Worm (Caenorhabditis elegans) whole organism, L1 larva: Measurements from ENCODE around the gene ZK1098.6.

Source experiments
- C16A3.4 ChIP-seq: fragments of 150-350 bp; optimal IDR thresholded peaks from 2 replicates; lab custom pipeline; 2014; ENCODE audit warnings: missing biosample characterization, missing genetic modification characterization
- Y116A8C.19 ChIP-seq: sonication (generic microtip); optimal IDR thresholded peaks from 2 replicates; lab custom pipeline; 2016; ENCODE audit warnings: missing compliant biosample characterization, missing genetic modification characterization, borderline replicate concordance
- alr-1 ChIP-seq: fragments of 200-800 bp; sonication (Bioruptor generic); optimal IDR thresholded peaks from 2 replicates; lab custom pipeline; 2018; ENCODE audit warnings: borderline replicate concordance, mild to moderate bottlenecking, missing genetic modification characterization, missing compliant biosample characterization
- aly-2 ChIP-seq: fragments of 150-350 bp; optimal IDR thresholded peaks from 2 replicates; lab custom pipeline; 2014; ENCODE audit warnings: missing biosample characterization, missing genetic modification characterization
- ceh-8 ChIP-seq: fragments of 200-800 bp; sonication (Bioruptor generic); optimal IDR thresholded peaks from 2 replicates; lab custom pipeline; 2018; ENCODE audit warnings: mild to moderate bottlenecking, missing genetic modification characterization, moderate library complexity, missing compliant biosample characterization
- ceh-82 ChIP-seq, 3 experiments: fragments of 150-350 bp in 1 of 3; sonication (generic microtip) in 2 of 3; optimal IDR thresholded peaks; 2 replicates each; lab custom pipeline; 2014 to 2017; ENCODE audit warnings: missing biosample characterization in 3 of 3, missing genetic modification characterization in 3 of 3
- ceh-88 ChIP-seq: fragments of 200-800 bp; sonication (Bioruptor generic); IDR thresholded peaks from 2 replicates; pipeline ENCODE4 v1.3.6; 2022; ENCODE audit warnings: missing genetic modification characterization, missing compliant biosample characterization
- ceh-90 ChIP-seq: sonication (generic microtip); optimal IDR thresholded peaks from 2 replicates; lab custom pipeline; 2016; ENCODE audit warnings: missing genetic modification characterization, missing compliant biosample characterization
- ces-1 ChIP-seq: fragments of 150-350 bp; optimal IDR thresholded peaks from 2 replicates; lab custom pipeline; 2014; ENCODE audit warnings: missing biosample characterization, missing genetic modification reagents, missing genetic modification characterization
- dsc-1 ChIP-seq: sonication (generic microtip); optimal IDR thresholded peaks from 2 replicates; lab custom pipeline; 2016; ENCODE audit warnings: mild to moderate bottlenecking, missing genetic modification characterization, missing compliant biosample characterization
- efl-1 ChIP-seq, 4 experiments: fragments of 150-350 bp; optimal IDR thresholded peaks in 3 of 4; peaks in 1 of 4; 1 replicate in 1 of 4; 2 replicates in 3 of 4; lab custom pipeline; 2014; ENCODE audit warnings: missing biosample characterization in 2 of 4, missing genetic modification characterization in 2 of 4, missing genetic modification reagents in 2 of 4
- ets-5 ChIP-seq: fragments of 200-800 bp; sonication (Bioruptor generic); IDR thresholded peaks from 2 replicates; pipeline ENCODE4 v1.3.6; 2022; ENCODE audit warnings: missing genetic modification characterization, missing compliant biosample characterization
- fkh-4 ChIP-seq: sonication (generic microtip); optimal IDR thresholded peaks from 2 replicates; lab custom pipeline; 2016; ENCODE audit warnings: missing compliant biosample characterization, missing genetic modification characterization, borderline replicate concordance
- fos-1 ChIP-seq: fragments of 150-350 bp; optimal IDR thresholded peaks from 2 replicates; lab custom pipeline; 2014; ENCODE audit warnings: missing biosample characterization, missing genetic modification characterization
- hlh-17 ChIP-seq: fragments of 200-800 bp; sonication (Bioruptor generic); optimal IDR thresholded peaks from 2 replicates; lab custom pipeline; 2018; ENCODE audit warnings: missing genetic modification characterization, mild to moderate bottlenecking, missing compliant biosample characterization, moderate library complexity, borderline replicate concordance
- irx-1 ChIP-seq: sonication (generic microtip); optimal IDR thresholded peaks from 2 replicates; lab custom pipeline; 2016; ENCODE audit warnings: missing genetic modification characterization, missing compliant biosample characterization
- jun-1 ChIP-seq: fragments of 150-350 bp; optimal IDR thresholded peaks from 2 replicates; lab custom pipeline; 2014; ENCODE audit warnings: missing biosample characterization, missing genetic modification reagents, missing genetic modification characterization
- lin-13 ChIP-seq: fragments of 150-350 bp; optimal IDR thresholded peaks from 2 replicates; lab custom pipeline; 2014; ENCODE audit warnings: missing biosample characterization, missing genetic modification reagents, missing genetic modification characterization
- lin-14 ChIP-seq: fragments of 200-800 bp; sonication (Bioruptor generic); optimal IDR thresholded peaks from 2 replicates; lab custom pipeline; 2018; ENCODE audit warnings: mild to moderate bottlenecking, missing genetic modification characterization, moderate library complexity, missing compliant biosample characterization
- lin-35 ChIP-seq, 2 experiments: fragments of 150-350 bp; optimal IDR thresholded peaks; 2 replicates each; lab custom pipeline; 2014; ENCODE audit warnings: missing biosample characterization in 2 of 2, missing genetic modification characterization in 2 of 2, missing genetic modification reagents in 2 of 2
- lin-39 ChIP-seq: fragments of 150-350 bp; optimal IDR thresholded peaks from 2 replicates; lab custom pipeline; 2014; ENCODE audit warnings: missing biosample characterization, missing genetic modification reagents, missing genetic modification characterization
- lir-3 ChIP-seq: sonication (generic microtip); optimal IDR thresholded peaks from 2 replicates; lab custom pipeline; 2016; ENCODE audit warnings: mild to moderate bottlenecking, missing genetic modification characterization, moderate library complexity, missing compliant biosample characterization; ENCODE audit not compliant: poor library complexity
- mdl-1 ChIP-seq, 2 experiments: fragments of 150-350 bp; optimal IDR thresholded peaks; 2 replicates each; lab custom pipeline; 2014 to 2017; ENCODE audit warnings: missing biosample characterization in 2 of 2, missing genetic modification characterization in 2 of 2, inconsistent platforms in 1 of 2
- nhr-11 ChIP-seq: fragments of 150-350 bp; optimal IDR thresholded peaks from 2 replicates; lab custom pipeline; 2014; ENCODE audit warnings: missing biosample characterization, missing genetic modification characterization
- nhr-19 ChIP-seq: fragments of 200-800 bp; sonication (Bioruptor generic); conservative IDR thresholded peaks from 2 replicates; pipeline ENCODE4 v1.3.6; 2022; ENCODE audit warnings: missing genetic modification characterization, missing compliant biosample characterization
- nhr-47 ChIP-seq: sonication (generic microtip); optimal IDR thresholded peaks from 2 replicates; lab custom pipeline; 2016; ENCODE audit warnings: mild to moderate bottlenecking, missing genetic modification characterization, moderate library complexity, missing compliant biosample characterization
- nhr-71 ChIP-seq: sonication (generic microtip); optimal IDR thresholded peaks from 2 replicates; lab custom pipeline; 2016; ENCODE audit warnings: mild to moderate bottlenecking, missing genetic modification characterization, moderate library complexity, missing compliant biosample characterization
- nhr-90 ChIP-seq: sonication (generic microtip); optimal IDR thresholded peaks from 2 replicates; lab custom pipeline; 2016; ENCODE audit warnings: mild to moderate bottlenecking, missing genetic modification characterization, missing compliant biosample characterization; ENCODE audit not compliant: poor library complexity
- sox-4 ChIP-seq: sonication (generic microtip); optimal IDR thresholded peaks from 2 replicates; lab custom pipeline; 2016; ENCODE audit warnings: missing genetic modification characterization, missing compliant biosample characterization
- sptf-1 ChIP-seq: fragments of 150-350 bp; optimal IDR thresholded peaks from 2 replicates; lab custom pipeline; 2014; ENCODE audit warnings: missing biosample characterization, missing genetic modification characterization
- unc-130 ChIP-seq: fragments of 150-350 bp; optimal IDR thresholded peaks from 2 replicates; lab custom pipeline; 2017; ENCODE audit warnings: missing biosample characterization, missing genetic modification characterization, inconsistent platforms
- unc-86 ChIP-seq: sonication (generic microtip); optimal IDR thresholded peaks from 2 replicates; lab custom pipeline; 2016; ENCODE audit warnings: missing genetic modification characterization, missing compliant biosample characterization
- vab-15 ChIP-seq: sonication (generic microtip); optimal IDR thresholded peaks from 2 replicates; lab custom pipeline; 2017; ENCODE audit warnings: missing genotype, mild to moderate bottlenecking, missing genetic modification characterization, missing compliant biosample characterization
- xbp-1 ChIP-seq: sonication (generic microtip); optimal IDR thresholded peaks from 2 replicates; lab custom pipeline; 2016; ENCODE audit warnings: missing genetic modification characterization, missing compliant biosample characterization
- zag-1 ChIP-seq: fragments of 150-350 bp; optimal IDR thresholded peaks from 2 replicates; lab custom pipeline; 2014; ENCODE audit warnings: missing biosample characterization, missing genetic modification characterization
- zip-4 ChIP-seq: fragments of 200-800 bp; sonication (Bioruptor generic); optimal IDR thresholded peaks from 2 replicates; lab custom pipeline; 2018; ENCODE audit warnings: mild to moderate bottlenecking, missing genetic modification characterization, moderate library complexity, missing compliant biosample characterization
- ztf-11 ChIP-seq, 2 experiments: sonication (generic microtip); optimal IDR thresholded peaks; 2 replicates each; lab custom pipeline; 2016 to 2017; ENCODE audit warnings: missing genetic modification characterization in 2 of 2, missing biosample characterization in 1 of 2, missing compliant biosample characterization in 1 of 2
- ztf-4 ChIP-seq: fragments of 150-350 bp; optimal IDR thresholded peaks from 2 replicates; lab custom pipeline; 2014; ENCODE audit warnings: missing biosample characterization, missing genetic modification characterization

ZK1098.6 gene

ce11 chrIII:9511055-9511520, 15.9 kb upstream of the ZK1098.6 start, which contains the start of gene F55H2.5:
Gene F55H2.5 (plus strand): TSS chrIII:9511470.
- no peak for TF ChIP-seq ets-5
- TF ChIP-seq ceh-82 (tag; optimal IDR thresholded peaks at IDR 0.05; lab: Kevin White, UChicago) = no peak
- TF ChIP-seq C16A3.4 = no peak

ce11 chrIII:9511660-9512059, 15.3 kb upstream of the ZK1098.6 start:
- no peak for TF ChIP-seq vab-15 (tag; lab: Kevin White, UChicago)
- TF ChIP-seq jun-1 = no peak
- no peak for TF ChIP-seq lir-3 (tag; lab: Kevin White, UChicago)
- no peak for TF ChIP-seq xbp-1 (tag; lab: Kevin White, UChicago)
- no peak for TF ChIP-seq unc-130 (tag; lab: Kevin White, UChicago)
- TF ChIP-seq aly-2 (tag; lab: Kevin White, UChicago) = no peak
- no peak for TF ChIP-seq lin-35 (GFP tag; optimal IDR thresholded peaks at IDR 0.05; lab: Kevin White, UChicago)
- no peak for TF ChIP-seq hlh-17 (GFP tag; lab: Kevin White, UChicago)

DNA sequence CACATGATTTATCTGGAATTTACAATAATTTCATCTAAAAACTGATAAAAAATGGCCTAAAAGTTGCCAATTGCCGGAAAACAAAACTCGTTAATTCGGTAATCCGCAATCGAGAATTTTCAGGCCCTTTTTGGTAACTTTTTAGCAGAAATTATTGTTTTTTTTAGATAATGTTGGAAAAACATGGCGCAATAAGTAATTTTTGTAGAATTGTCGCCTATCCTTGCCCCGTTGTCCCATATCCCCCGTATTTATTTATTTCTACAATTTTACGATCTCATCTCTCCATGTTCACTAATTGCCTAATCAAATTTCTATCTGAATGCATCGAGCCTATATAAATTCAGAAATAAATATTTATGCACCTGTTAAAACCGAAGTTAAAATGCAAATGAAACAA, 13.9 kb upstream of the ZK1098.6 start:
- TF ChIP-seq zip-4 (GFP tag; lab: Kevin White, UChicago) (no peak), unc-130 (tag; lab: Kevin White, UChicago) (no peak), nhr-47 (tag; lab: Kevin White, UChicago) (no peak), lin-39 (tag; lab: Kevin White, UChicago) (no peak), nhr-11 (no peak), lin-14 (GFP tag; lab: Kevin White, UChicago) (no peak), unc-86 (tag; lab: Kevin White, UChicago) (no peak), Y116A8C.19 (tag; lab: Kevin White, UChicago) (no peak), aly-2 (tag; lab: Kevin White, UChicago) (no peak), nhr-19 (GFP tag; lab: Robert Waterston, UW) (no peak), efl-1 (optimal IDR thresholded peaks at IDR 0.05; lab: Kevin White, UChicago) (no peak), efl-1 (GFP tag; optimal IDR thresholded peaks at IDR 0.05 in 1 of 2; lab: Kevin White, UChicago) (no peak), ces-1 (GFP tag; lab: Kevin White, UChicago) (no peak), alr-1 (no peak), ceh-8 (GFP tag; lab: Kevin White, UChicago) (no peak), fos-1 (no peak), lin-13 (no peak), nhr-71 (tag; lab: Kevin White, UChicago) (no peak), irx-1 (tag; lab: Kevin White, UChicago) (no peak), xbp-1 (tag; lab: Kevin White, UChicago) (no peak), ztf-4 (tag; lab: Kevin White, UChicago) (no peak)

DNA sequence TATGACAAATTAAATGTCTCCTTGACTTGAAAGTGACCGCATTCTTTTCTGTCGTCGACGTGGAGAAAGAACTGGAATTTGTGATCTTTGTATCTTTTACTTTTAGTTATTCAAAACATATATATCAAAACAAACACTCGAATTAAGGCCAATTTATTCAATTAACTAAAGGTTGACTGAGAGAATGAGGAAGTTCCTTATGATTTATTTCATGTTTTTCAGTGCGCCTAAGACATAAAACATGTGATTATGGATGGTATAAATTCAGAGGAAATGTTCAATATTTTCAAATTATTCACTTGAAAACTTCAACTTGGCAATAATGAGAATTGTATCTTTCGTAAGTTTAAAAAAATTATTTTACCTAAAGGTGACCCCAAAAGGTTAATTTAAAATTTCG, 13.4 kb upstream of the ZK1098.6 start, which contains the start of gene F55H2.8:
Gene F55H2.8, plus strand, starts transcription at position 301 of the 400 bp plus-strand sequence.
- TF ChIP-seq jun-1 (no peak), nhr-90 (tag; lab: Kevin White, UChicago) (no peak), ets-5 (no peak), ceh-88 (GFP tag; lab: Robert Waterston, UW) (no peak), fkh-4 (tag; lab: Kevin White, UChicago) (no peak), lin-14 (GFP tag; lab: Kevin White, UChicago) (no peak), ztf-11 (tag; optimal IDR thresholded peaks at IDR 0.05; lab: Kevin White, UChicago) (no peak), vab-15 (tag; lab: Kevin White, UChicago) (no peak), irx-1 (tag; lab: Kevin White, UChicago) (no peak), ceh-90 (tag; lab: Kevin White, UChicago) (no peak), dsc-1 (no peak), zag-1 (tag; lab: Kevin White, UChicago) (no peak), sptf-1 (no peak), sox-4 (tag; lab: Kevin White, UChicago) (no peak), mdl-1 (tag; optimal IDR thresholded peaks at IDR 0.05; lab: Kevin White, UChicago) (no peak)
